Fruit fly (Drosophila melanogaster) whole organism, pupa: ENCODE results near the gene Adhr.

ENCODE experiments used
- CG10348 ChIP-seq: fragments of 200-800 bp; sonication (Bioruptor generic); IDR thresholded peaks from 2 replicates; pipeline ENCODE4 v1.3.6; 2022; ENCODE audit warnings: missing biosample characterization, missing genetic modification characterization
- CG12605 ChIP-seq: fragments of 200-800 bp; sonication (Bioruptor generic); IDR thresholded peaks from 2 replicates; pipeline ENCODE4 v1.3.6; 2022; ENCODE audit warnings: missing biosample characterization, missing genetic modification characterization
- CG13204 ChIP-seq: fragments of 200-800 bp; sonication (Bioruptor generic); optimal IDR thresholded peaks from 2 replicates; lab custom pipeline; 2018; ENCODE audit warnings: missing biosample characterization, mild to moderate bottlenecking, missing genetic modification characterization, moderate library complexity
- CG14655 ChIP-seq: fragments of 200-800 bp; sonication (Bioruptor generic); optimal IDR thresholded peaks from 3 replicates; lab custom pipeline; 2017; ENCODE audit warnings: mild to moderate bottlenecking, missing biosample characterization, missing genetic modification reagents, missing genetic modification characterization
- CG15710 ChIP-seq: fragments of 200-800 bp; sonication (Bioruptor generic); optimal IDR thresholded peaks from 2 replicates; lab custom pipeline; 2018; ENCODE audit warnings: missing biosample characterization, mild to moderate bottlenecking, missing genetic modification characterization, moderate library complexity
- CG17806 ChIP-seq: fragments of 200-800 bp; sonication (Bioruptor generic); optimal IDR thresholded peaks from 2 replicates; lab custom pipeline; 2018; ENCODE audit warnings: missing biosample characterization, mild to moderate bottlenecking, missing genetic modification characterization, moderate library complexity
- CG32121 ChIP-seq: fragments of 200-800 bp; sonication (Bioruptor generic); IDR thresholded peaks from 2 replicates; pipeline ENCODE4 v1.3.6; 2022; ENCODE audit warnings: missing biosample characterization, missing genetic modification characterization
- CG34367 ChIP-seq: fragments of 200-800 bp; sonication (Bioruptor generic); optimal IDR thresholded peaks from 2 replicates; lab custom pipeline; 2018; ENCODE audit warnings: missing biosample characterization, mild to moderate bottlenecking, missing genetic modification characterization
- CG4496 ChIP-seq: fragments of 200-800 bp; sonication (Bioruptor generic); IDR thresholded peaks from 3 replicates; pipeline ENCODE4 v1.3.6; 2022; ENCODE audit warnings: missing biosample characterization, missing genetic modification characterization
- CG8159 ChIP-seq: fragments of 200-800 bp; sonication (Bioruptor generic); optimal IDR thresholded peaks from 3 replicates; lab custom pipeline; 2018; ENCODE audit warnings: missing biosample characterization, mild to moderate bottlenecking, missing genetic modification characterization, moderate library complexity
- CG8301 ChIP-seq: fragments of 200-800 bp; sonication (Bioruptor generic); optimal IDR thresholded peaks from 2 replicates; lab custom pipeline; 2018; ENCODE audit warnings: missing biosample characterization, mild to moderate bottlenecking, missing genetic modification characterization
- CG9948 ChIP-seq: fragments of 200-800 bp; sonication (Bioruptor generic); optimal IDR thresholded peaks from 2 replicates; lab custom pipeline; 2018; ENCODE audit warnings: missing biosample characterization, mild to moderate bottlenecking, missing genetic modification characterization, moderate library complexity
- D1 ChIP-seq: fragments of 200-800 bp; sonication (Bioruptor generic); optimal IDR thresholded peaks from 2 replicates; lab custom pipeline; 2018; ENCODE audit warnings: missing biosample characterization, mild to moderate bottlenecking, missing genetic modification characterization, moderate library complexity
- EcR ChIP-seq: fragments of 200-800 bp; sonication (Bioruptor generic); optimal IDR thresholded peaks from 3 replicates; lab custom pipeline; 2019; ENCODE audit warnings: missing biosample characterization, missing genetic modification characterization, mild to moderate bottlenecking, moderate library complexity, missing genetic modification reagents
- Ets98B ChIP-seq: fragments of 200-800 bp; sonication (Bioruptor generic); IDR thresholded peaks from 2 replicates; pipeline ENCODE4 v1.3.6; 2022; ENCODE audit warnings: missing biosample characterization, missing genetic modification characterization
- Pif1A ChIP-seq: fragments of 200-800 bp; sonication (Bioruptor generic); optimal IDR thresholded peaks from 3 replicates; lab custom pipeline; 2016; ENCODE audit warnings: missing biosample characterization, missing genetic modification characterization
- Pif1B ChIP-seq: fragments of 200-800 bp; sonication (Bioruptor generic); optimal IDR thresholded peaks from 3 replicates; lab custom pipeline; 2016; ENCODE audit warnings: missing biosample characterization, missing genetic modification characterization
- Snoo ChIP-seq: fragments of 200-800 bp; sonication (Bioruptor generic); optimal IDR thresholded peaks from 3 replicates; lab custom pipeline; 2017; ENCODE audit warnings: missing biosample characterization, mild to moderate bottlenecking, missing genetic modification characterization, inconsistent platforms
- fd96Ca ChIP-seq: fragments of 200-800 bp; sonication (Bioruptor generic); IDR thresholded peaks from 3 replicates; pipeline ENCODE4 v1.3.6; 2022; ENCODE audit warnings: missing biosample characterization, missing genetic modification characterization
- gl ChIP-seq: fragments of 200-800 bp; sonication (Bioruptor generic); optimal IDR thresholded peaks from 2 replicates; lab custom pipeline; 2018; ENCODE audit warnings: missing biosample characterization, mild to moderate bottlenecking, missing genetic modification characterization
- rn ChIP-seq: fragments of 200-800 bp; sonication (Bioruptor generic); IDR thresholded peaks from 2 replicates; pipeline ENCODE4 v1.3.6; 2022; ENCODE audit warnings: missing biosample characterization, missing genetic modification characterization

Gene Adhr

dm6 chr2L:14656111-14656881 lies 40.9 kb downstream of the Adhr start:
- TF ChIP-seq CG34367, result no peak
- TF ChIP-seq EcR (GFP tag; lab: Kevin White, UChicago), result no peak
- no peak for TF ChIP-seq CG14655 (GFP tag; lab: Kevin White, UChicago)
- no peak for TF ChIP-seq CG9948 (tag; lab: Kevin White, UChicago)
- no peak for TF ChIP-seq Pif1B (GFP tag; lab: Kevin White, UChicago)
- no peak for TF ChIP-seq CG10348 (GFP tag; lab: Robert Waterston, UW)
- no peak for TF ChIP-seq CG12605 (GFP tag; lab: Robert Waterston, UW)
- no peak for TF ChIP-seq gl (tag; lab: Kevin White, UChicago)
- no peak for TF ChIP-seq D1 (tag; lab: Kevin White, UChicago)
- no peak for TF ChIP-seq Ets98B
- no peak for TF ChIP-seq CG15710
- TF ChIP-seq CG8301 (tag; lab: Kevin White, UChicago), result no peak
- no peak for TF ChIP-seq CG17806 (tag; lab: Kevin White, UChicago)
- no peak for TF ChIP-seq CG13204 (GFP tag; lab: Kevin White, UChicago)
- TF ChIP-seq CG32121, result no peak
- TF ChIP-seq CG8159 (tag; lab: Kevin White, UChicago), result no peak
- no peak for TF ChIP-seq rn
- no peak for TF ChIP-seq Pif1A (GFP tag; lab: Kevin White, UChicago)

- 0 out of 3 replicates have a peak, but pooled peaks have one; percentile 31 for TF ChIP-seq CG4496
- TF ChIP-seq Pif1B (GFP tag; lab: Kevin White, UChicago), result no peak
- TF ChIP-seq, all 21 proteins: peak for 1
Observed at dm6 chr2L:14658853-14659252, 43.5 kb downstream of the Adhr start.

- TF ChIP-seq rn (no peak), CG17806 (tag; lab: Kevin White, UChicago) (no peak), CG12605 (GFP tag; lab: Robert Waterston, UW) (0 out of 2 replicates have a peak, but pooled peaks have one; percentile 11)
Observed at dm6 chr2L:14663147-14663546, 47.8 kb downstream of the Adhr start.

- TF ChIP-seq CG8159 (tag; lab: Kevin White, UChicago), result no peak
- no peak for TF ChIP-seq CG8301 (tag; lab: Kevin White, UChicago)
- no peak for TF ChIP-seq rn
- TF ChIP-seq fd96Ca (GFP tag; lab: Robert Waterston, UW), result no peak
- no peak for TF ChIP-seq CG13204 (GFP tag; lab: Kevin White, UChicago)
Observed at dm6 chr2L:14664361-14664760, 49.0 kb downstream of the Adhr start.

dm6 chr2L:14664952-14665607 lies 49.7 kb downstream of the Adhr start:
- TF ChIP-seq CG10348 (GFP tag; lab: Robert Waterston, UW), result no peak
- TF ChIP-seq CG8301 (tag; lab: Kevin White, UChicago), result no peak
- peak; percentile 65 for TF ChIP-seq gl (tag; lab: Kevin White, UChicago)
- no peak for TF ChIP-seq Snoo (tag; lab: Kevin White, UChicago)
- no peak for TF ChIP-seq CG4496
- peak; percentile 68 for TF ChIP-seq CG8159 (tag; lab: Kevin White, UChicago)
- no peak for TF ChIP-seq CG17806 (tag; lab: Kevin White, UChicago)
- no peak for TF ChIP-seq CG14655 (GFP tag; lab: Kevin White, UChicago)
- peak; percentile 56; the same call in 1 of the 2 replicates for TF ChIP-seq CG12605 (GFP tag; lab: Robert Waterston, UW)
- TF ChIP-seq D1 (tag; lab: Kevin White, UChicago), result peak; percentile 56
- TF ChIP-seq EcR (GFP tag; lab: Kevin White, UChicago), result no peak
- TF ChIP-seq CG9948 (tag; lab: Kevin White, UChicago), result peak; percentile 25
- TF ChIP-seq Ets98B, result peak; percentile 8; the same call in 1 of the 2 replicates
- peak; percentile 43 for TF ChIP-seq CG15710
- peak; percentile 18 for TF ChIP-seq Pif1A (GFP tag; lab: Kevin White, UChicago)

dm6 chr2L:14668212-14668799 lies 53.0 kb downstream of the Adhr start:
- no peak for TF ChIP-seq gl (tag; lab: Kevin White, UChicago)
